Fruit fly (Drosophila melanogaster): ENCODE results near the gene Tim9b.
A peak's percentile ranks its signal among the peaks of the same experiment; 100 is the strongest.

Tim9b gene

DNA sequence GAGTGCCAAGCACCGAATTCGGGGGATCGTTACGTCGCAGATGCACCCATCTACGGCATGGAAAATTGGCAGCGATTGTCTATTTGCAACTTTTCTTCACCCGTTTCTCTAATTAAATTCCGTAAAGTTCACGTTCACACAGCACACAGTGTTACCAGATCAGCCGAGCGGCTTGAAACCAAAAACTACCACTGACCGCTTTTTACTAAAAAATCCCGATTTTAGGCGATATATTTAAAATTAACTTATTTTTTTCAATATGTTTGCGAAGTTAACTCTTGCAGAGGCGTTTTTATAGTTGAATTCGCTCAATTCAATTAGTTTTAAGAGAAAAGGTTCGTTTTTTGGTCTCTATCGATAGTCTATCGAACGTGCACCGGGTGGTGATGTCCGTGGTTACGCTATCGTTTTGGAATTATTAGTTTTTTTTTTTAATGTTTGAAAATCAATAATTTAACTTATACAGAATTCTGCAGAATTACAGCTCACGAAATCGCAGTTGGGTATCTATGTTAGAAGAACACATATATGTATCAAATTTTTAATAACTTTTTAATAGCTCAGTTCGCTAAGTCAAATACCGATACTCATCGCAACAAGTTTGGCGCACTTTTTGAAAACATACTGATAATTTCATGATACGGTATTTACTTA is 38.6 kb downstream of the Tim9b start, which contains the start of gene Tao:
Gene Tao (minus strand): TSS at position 153 of the 654 bp plus-strand sequence.
- no peak for TF ChIP-seq Jra (GFP tag; optimal IDR thresholded peaks at IDR 0.05)
- TF ChIP-seq woc (GFP tag; optimal IDR thresholded peaks at IDR 0.05), result peak; percentile 11
- TF ChIP-seq h (GFP tag; optimal IDR thresholded peaks at IDR 0.05), result peak; percentile 29

DNA sequence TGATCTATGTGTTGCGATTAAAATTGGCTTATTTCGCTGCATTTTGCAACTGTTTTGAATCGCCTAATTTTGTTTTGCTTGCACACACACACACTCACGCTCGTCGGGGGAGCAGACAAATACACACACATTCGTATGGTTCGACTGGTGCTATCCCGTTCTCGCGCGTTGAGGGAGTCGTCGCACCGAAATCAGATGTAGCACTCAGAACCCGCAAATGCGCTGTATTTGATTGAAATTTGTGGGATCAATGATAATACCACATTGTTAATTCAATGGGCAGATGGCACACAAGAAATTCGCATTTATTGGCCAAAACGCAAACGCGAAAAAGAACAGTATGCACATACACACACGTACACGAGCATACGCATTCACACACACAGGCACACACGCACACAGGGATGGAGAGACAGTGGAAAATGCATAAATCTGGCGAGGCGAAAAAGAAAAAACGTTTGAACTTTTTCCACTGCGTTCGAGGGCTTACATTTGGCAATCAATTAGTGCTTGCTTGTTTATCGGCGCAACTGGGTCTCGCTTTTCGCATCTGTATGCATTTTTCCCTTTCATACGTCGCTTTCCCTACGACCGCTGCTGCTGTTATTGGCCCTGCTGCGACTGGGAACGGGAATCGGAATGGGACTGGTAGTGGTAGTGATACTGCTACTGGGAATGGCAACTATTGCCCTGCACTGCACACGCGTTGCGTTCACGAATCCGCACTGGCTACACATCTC is 39.3 kb downstream of the Tim9b start:
- TF ChIP-seq Sp1 (GFP tag; optimal IDR thresholded peaks at IDR 0.05) (no peak), N (GFP tag; optimal IDR thresholded peaks at IDR 0.05) (peak; percentile 89), CG32264 (GFP tag; optimal IDR thresholded peaks at IDR 0.05) (no peak), Hr78 (GFP tag; optimal IDR thresholded peaks at IDR 0.05) (peak; percentile 24), rgr (GFP tag; optimal IDR thresholded peaks at IDR 0.05) (no peak), HLH106 (tag; optimal IDR thresholded peaks at IDR 0.05) (no peak), tai (GFP tag; optimal IDR thresholded peaks at IDR 0.05) (no peak), h (GFP tag; optimal IDR thresholded peaks at IDR 0.05) (peak; percentile 33), Jra (GFP tag; optimal IDR thresholded peaks at IDR 0.05) (no peak), OdsH (GFP tag; optimal IDR thresholded peaks at IDR 0.05) (no peak), brk (GFP tag; optimal IDR thresholded peaks at IDR 0.05) (no peak), Hr83 (GFP tag; optimal IDR thresholded peaks at IDR 0.05; ENCODE audit: poor library complexity, severe bottlenecking) (no peak), foxo (GFP tag; optimal IDR thresholded peaks at IDR 0.05) (peak in 1 of 2 experiments; percentile 33), br (GFP tag; optimal IDR thresholded peaks at IDR 0.05) (no peak), Vsx2 (GFP tag; optimal IDR thresholded peaks at IDR 0.05; ENCODE audit: partially characterized antibody) (no peak), woc (GFP tag; optimal IDR thresholded peaks at IDR 0.05) (no peak), Dif (GFP tag; optimal IDR thresholded peaks at IDR 0.05; ENCODE audit: partially characterized antibody) (no peak), Abd-B (GFP tag; optimal IDR thresholded peaks at IDR 0.05) (peak; percentile 73), Mio (GFP tag; optimal IDR thresholded peaks at IDR 0.05) (no peak), usp (GFP tag; optimal IDR thresholded peaks at IDR 0.05) (no peak), sage (GFP tag; optimal IDR thresholded peaks at IDR 0.05) (no peak), dl (GFP tag; optimal IDR thresholded peaks at IDR 0.05; ENCODE audit: insufficient read depth in 1 of 2, partially characterized antibody in 2 of 2) (no peak), Myc (optimal IDR thresholded peaks at IDR 0.05) (no peak)

DNA sequence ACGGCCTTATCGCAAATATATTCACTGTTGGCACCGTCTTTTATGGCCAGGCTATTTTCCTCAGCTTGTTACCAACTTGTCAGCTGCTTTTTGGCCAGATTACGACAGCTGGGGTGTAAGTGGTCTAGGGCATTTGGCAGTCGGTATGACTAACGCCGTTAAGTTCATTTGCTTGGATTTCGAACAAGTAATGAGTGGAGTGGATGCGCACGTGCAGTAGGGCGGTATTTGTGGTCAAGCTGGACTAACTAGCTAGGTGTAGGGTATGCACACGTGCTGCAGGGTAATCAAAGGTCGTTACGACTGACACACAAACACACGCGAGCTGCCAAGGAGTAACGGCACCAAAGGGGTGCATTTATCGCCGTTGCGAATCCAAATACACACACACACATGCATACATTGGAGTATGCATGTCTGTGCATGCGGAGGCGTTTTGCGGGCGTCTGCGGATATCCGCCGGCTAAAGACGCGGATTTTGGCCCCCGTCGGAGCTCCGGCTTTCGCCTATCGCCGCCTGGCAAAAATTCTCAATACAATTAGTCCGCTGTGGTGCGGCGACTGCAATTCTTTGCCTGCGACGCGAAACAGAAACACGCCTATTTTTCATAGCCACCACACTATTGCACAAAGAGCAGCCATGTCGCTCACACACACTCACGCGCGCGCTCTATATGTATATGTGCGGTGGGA is 40.3 kb downstream of the Tim9b start:
- no peak for TF ChIP-seq foxo (GFP tag; optimal IDR thresholded peaks at IDR 0.05)
- TF ChIP-seq Hr83 (GFP tag; optimal IDR thresholded peaks at IDR 0.05; ENCODE audit: poor library complexity, severe bottlenecking), result no peak
- peak; percentile 83 for TF ChIP-seq N (GFP tag; optimal IDR thresholded peaks at IDR 0.05)
- peak; percentile 8 for TF ChIP-seq Abd-B (GFP tag; optimal IDR thresholded peaks at IDR 0.05)

DNA sequence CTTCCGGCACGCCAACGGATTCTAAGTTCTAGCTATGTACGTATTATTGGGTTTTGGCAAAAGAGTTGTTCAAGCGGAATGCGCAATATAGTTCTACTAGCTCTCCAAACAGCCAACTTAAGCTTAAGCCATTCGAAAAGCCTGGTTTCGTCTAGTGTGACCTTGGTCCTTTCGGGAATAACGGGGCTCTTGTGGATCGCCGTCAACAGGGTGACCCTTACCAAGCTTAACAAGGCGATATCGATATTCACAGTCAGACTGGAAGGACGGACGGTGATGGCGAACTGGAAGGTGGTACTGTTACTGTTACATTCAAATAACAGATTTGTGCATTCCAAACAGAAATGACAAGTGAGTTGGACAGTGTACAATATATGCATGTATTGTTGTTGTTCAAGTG is 44.6 kb downstream of the Tim9b start:
- TF ChIP-seq Hr83 (GFP tag; optimal IDR thresholded peaks at IDR 0.05; ENCODE audit: poor library complexity, severe bottlenecking), result no peak
- TF ChIP-seq Myc (optimal IDR thresholded peaks at IDR 0.05), result no peak
- TF ChIP-seq foxo (GFP tag; optimal IDR thresholded peaks at IDR 0.05), result no peak

All from whole organism, wandering third instar larva.